Worm (Caenorhabditis elegans) whole organism, young adult: ENCODE data around the gene cld-9.

Experiments
- Y53G8AR.9 ChIP-seq: fragments of 200-800 bp; sonication (Bioruptor generic); conservative IDR thresholded peaks from 2 replicates; pipeline ENCODE4 v1.3.6; 2022; ENCODE audit warnings: missing genetic modification reagents, missing genetic modification characterization, missing compliant biosample characterization
- dpl-1 ChIP-seq: fragments of 150-350 bp; optimal IDR thresholded peaks from 2 replicates; lab custom pipeline; 2014; ENCODE audit warnings: missing biosample characterization, missing genetic modification reagents, missing genetic modification characterization
- mxl-1 ChIP-seq: sonication (generic microtip); optimal IDR thresholded peaks from 2 replicates; lab custom pipeline; 2016; ENCODE audit warnings: missing genetic modification characterization, missing compliant biosample characterization
- rpc-1 ChIP-seq, 2 experiments: fragments of 150-350 bp in 1 of 2; sonication (generic microtip) in 1 of 2; optimal IDR thresholded peaks; 2 replicates each; lab custom pipeline; 2014 to 2018; ENCODE audit warnings: missing biosample characterization in 1 of 2, missing genetic modification characterization in 1 of 2, missing genetic modification reagents in 1 of 2, missing genotype in 1 of 2
- snpc-3.4 ChIP-seq: sonication (generic microtip); optimal IDR thresholded peaks from 2 replicates; lab custom pipeline; 2017; ENCODE audit warnings: missing genetic modification characterization, mild to moderate bottlenecking, missing compliant biosample characterization, antibody characterized with exemption, moderate library complexity, missing genotype, missing genetic modification reagents

DNA sequence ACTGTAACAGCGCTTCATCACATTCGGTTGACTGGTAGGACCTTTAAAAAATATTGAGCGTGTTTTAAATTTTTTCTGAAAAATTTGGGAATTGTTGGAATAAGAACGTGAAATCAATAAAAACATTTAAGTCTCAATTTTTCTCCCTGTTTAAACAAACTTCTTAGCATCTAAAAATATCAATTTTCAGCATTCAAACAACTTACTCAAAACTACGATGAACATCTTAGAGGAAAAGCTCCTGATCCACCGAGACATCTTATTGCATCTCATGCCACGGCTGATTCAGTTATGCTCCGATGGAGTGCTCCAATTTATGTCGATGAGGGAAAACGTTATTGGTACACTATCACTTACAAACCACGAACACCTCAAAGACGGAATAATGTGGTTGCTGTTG lies 47.5 kb upstream of the cld-9 start:
- TF ChIP-seq rpc-1 (optimal IDR thresholded peaks at IDR 0.05; lab: Kevin White, UChicago), result no peak
- TF ChIP-seq rpc-1 (tag; optimal IDR thresholded peaks at IDR 0.05; lab: Kevin White, UChicago), result no peak
- TF ChIP-seq mxl-1, result no peak
- TF ChIP-seq dpl-1 (GFP tag; lab: Kevin White, UChicago), result no peak
- TF ChIP-seq Y53G8AR.9 (GFP tag; lab: Robert Waterston, UW), result no peak
- no peak for TF ChIP-seq snpc-3.4 (tag; lab: Kevin White, UChicago)
